Worm (Caenorhabditis elegans): Measurements from ENCODE around the gene plc-4.

DNA sequence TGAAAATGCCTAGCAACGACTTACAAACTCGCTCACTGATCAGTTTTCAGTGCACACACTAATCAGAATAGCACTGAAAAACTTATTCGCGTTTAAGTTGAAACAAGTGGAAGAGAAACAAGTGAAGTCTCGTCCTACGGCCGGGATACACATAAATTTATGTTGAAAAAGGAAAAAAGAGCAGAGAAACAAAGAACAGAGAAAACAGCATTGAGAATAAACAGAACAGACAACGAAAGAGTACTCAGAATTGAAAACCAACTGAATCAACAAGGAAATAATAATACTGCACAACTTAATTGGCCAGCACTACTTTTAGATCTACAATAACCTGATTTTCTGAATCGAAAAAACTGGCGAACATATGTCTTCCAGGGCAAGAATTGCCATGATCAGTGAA lies 41.9 kb upstream of the plc-4 start, which contains the start of gene F49E8.6:
- TF ChIP-seq ztf-6 (GFP tag; IDR thresholded peaks at IDR 0.05) (no peak), egrh-3 (GFP tag; IDR thresholded peaks at IDR 0.05) (no peak), pha-4 (tag; optimal IDR thresholded peaks at IDR 0.05) (no peak), madf-3 (GFP tag; IDR thresholded peaks at IDR 0.05) (no peak), unc-130 (GFP tag; optimal IDR thresholded peaks at IDR 0.05) (no peak), snpc-4 (GFP tag; optimal IDR thresholded peaks at IDR 0.05) (no peak), snpc-4 (tag; optimal IDR thresholded peaks at IDR 0.05) (no peak)

Data from whole organism, young adult.